Worm (Caenorhabditis elegans): ENCODE results near the gene C01G12.7.

Gene C01G12.7

ce11 chrII:14627330-14627729 lies 35.6 kb upstream of the C01G12.7 start, which contains the start of gene tag-297:
Gene tag-297, plus strand, starts transcription at chrII:14627630.
- TF ChIP-seq egl-18 (GFP tag; IDR thresholded peaks at IDR 0.05) (no peak), tlf-1 (GFP tag; optimal IDR thresholded peaks at IDR 0.05) (no peak), nfya-2 (GFP tag; IDR thresholded peaks at IDR 0.05) (no peak), cebp-2 (GFP tag; IDR thresholded peaks at IDR 0.05) (no peak), ccch-3 (GFP tag; optimal IDR thresholded peaks at IDR 0.05) (no peak), F37B4.10 (GFP tag; IDR thresholded peaks at IDR 0.05) (no peak), tbx-9 (tag; optimal IDR thresholded peaks at IDR 0.05; ENCODE audit: borderline replicate concordance) (no peak), F22D6.2 (tag; optimal IDR thresholded peaks at IDR 0.05) (no peak), aptf-2 (GFP tag; conservative IDR thresholded peaks at IDR 0.05) (no peak), Y67H2A.10 (GFP tag; conservative IDR thresholded peaks at IDR 0.05) (no peak), ets-4 (GFP tag; optimal IDR thresholded peaks at IDR 0.05) (no peak), hlh-26 (GFP tag; conservative IDR thresholded peaks at IDR 0.05) (no peak), snpc-4 (GFP tag; optimal IDR thresholded peaks at IDR 0.05) (no peak), snpc-4 (tag; optimal IDR thresholded peaks at IDR 0.05) (no peak)

DNA sequence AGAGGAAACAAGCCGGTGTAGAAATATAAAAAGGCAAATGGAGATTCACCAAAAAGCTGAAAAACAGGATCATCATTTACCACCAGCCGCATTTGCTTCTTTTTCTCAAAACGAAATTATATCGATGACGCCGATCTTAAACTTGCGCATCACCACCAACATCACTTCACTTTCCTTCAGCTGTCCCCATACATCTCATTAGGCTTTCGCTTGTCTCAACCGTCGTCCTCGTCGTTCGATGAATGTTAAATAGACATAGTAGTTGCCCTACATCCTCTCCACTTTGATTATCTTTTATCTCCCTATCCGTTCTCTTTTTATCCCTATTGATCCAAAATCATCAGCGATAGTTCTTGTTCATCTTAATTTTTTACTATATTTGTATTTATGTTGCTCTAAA lies 35.2 kb upstream of the C01G12.7 start:
- no peak for TF ChIP-seq attf-6 (GFP tag; IDR thresholded peaks at IDR 0.05)
- TF ChIP-seq D2030.7 (GFP tag; IDR thresholded peaks at IDR 0.05) = no peak
- no peak for TF ChIP-seq snpc-3.4 (tag; optimal IDR thresholded peaks at IDR 0.05)
- no peak for TF ChIP-seq rcor-1 (GFP tag; IDR thresholded peaks at IDR 0.05)
- TF ChIP-seq sdz-38 (tag; optimal IDR thresholded peaks at IDR 0.05) = no peak
- TF ChIP-seq snpc-1.3 (tag; optimal IDR thresholded peaks at IDR 0.05; ENCODE audit: insufficient read depth) = no peak
- TF ChIP-seq F23B12.7 (tag; optimal IDR thresholded peaks at IDR 0.05; ENCODE audit: insufficient read depth) = no peak
- TF ChIP-seq pbrm-1 (GFP tag; IDR thresholded peaks at IDR 0.05) = no peak
- no peak for TF ChIP-seq die-1 (tag; optimal IDR thresholded peaks at IDR 0.05)
- no peak for TF ChIP-seq hrde-1 (tag; optimal IDR thresholded peaks at IDR 0.05; ENCODE audit: borderline replicate concordance)
- no peak for TF ChIP-seq dox-1 (GFP tag; IDR thresholded peaks at IDR 0.05)
- TF ChIP-seq ztf-26 (tag; optimal IDR thresholded peaks at IDR 0.05) = no peak
- no peak for TF ChIP-seq unc-62 (GFP tag; optimal IDR thresholded peaks at IDR 0.05)
- no peak for TF ChIP-seq nhr-120 (GFP tag; IDR thresholded peaks at IDR 0.05)

DNA sequence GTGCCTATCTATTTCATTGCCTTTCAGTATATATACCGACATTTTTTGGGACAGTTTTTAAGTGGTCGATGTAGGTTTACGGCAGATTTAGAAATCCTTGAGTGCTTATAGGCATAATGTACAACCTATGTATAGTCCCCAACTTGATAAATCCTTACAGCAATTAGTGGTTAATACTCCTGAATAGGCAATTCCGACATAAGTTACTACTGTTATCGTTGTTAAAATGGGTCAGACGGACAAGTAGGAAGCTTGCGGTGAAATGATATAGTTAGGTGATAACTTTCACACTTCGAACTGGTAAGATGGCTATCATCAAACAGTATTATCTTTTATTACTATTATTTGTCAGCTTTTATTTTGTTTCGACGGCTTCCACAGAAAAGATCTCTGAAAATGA lies 31.1 kb upstream of the C01G12.7 start, which contains the start of gene mltn-10:
Gene mltn-10 (plus strand): TSS at position 301 of the 400 bp plus-strand sequence.
- TF ChIP-seq ets-4 (GFP tag; optimal IDR thresholded peaks at IDR 0.05) (no peak), Y53G8AR.9 (GFP tag; conservative IDR thresholded peaks at IDR 0.05) (no peak), lin-35 (GFP tag; optimal IDR thresholded peaks at IDR 0.05) (no peak), somi-1 (GFP tag; optimal IDR thresholded peaks at IDR 0.05) (no peak), F10E7.11 (tag; optimal IDR thresholded peaks at IDR 0.05) (no peak), lsy-27 (tag; optimal IDR thresholded peaks at IDR 0.05; ENCODE audit: borderline replicate concordance, insufficient read depth) (no peak), tbp1 (GFP tag; optimal IDR thresholded peaks at IDR 0.05) (no peak), nfya-2 (GFP tag; IDR thresholded peaks at IDR 0.05) (no peak), hmg-20 (GFP tag; IDR thresholded peaks at IDR 0.05) (no peak), lsl-1 (GFP tag; optimal IDR thresholded peaks at IDR 0.05) (no peak), akir-1 (GFP tag; optimal IDR thresholded peaks at IDR 0.05) (no peak), F55B11.4 (tag; optimal IDR thresholded peaks at IDR 0.05; ENCODE audit: borderline replicate concordance, insufficient read depth) (no peak), attf-6 (GFP tag; IDR thresholded peaks at IDR 0.05) (no peak), snpc-3.4 (tag; optimal IDR thresholded peaks at IDR 0.05) (no peak), mxl-1 (tag; optimal IDR thresholded peaks at IDR 0.05) (no peak), tbx-9 (tag; optimal IDR thresholded peaks at IDR 0.05; ENCODE audit: borderline replicate concordance) (no peak), mel-28 (tag; optimal IDR thresholded peaks at IDR 0.05; ENCODE audit: borderline replicate concordance) (no peak), repo-1 (tag; optimal IDR thresholded peaks at IDR 0.05) (no peak), snpc-4 (GFP tag; optimal IDR thresholded peaks at IDR 0.05) (no peak), snpc-4 (tag; optimal IDR thresholded peaks at IDR 0.05) (no peak), nfyb-1 (GFP tag; IDR thresholded peaks at IDR 0.05) (no peak)

Data from whole organism, young adult.